Fruit fly (Drosophila melanogaster) whole organism, embryonic: ENCODE measurements around the gene Jhbp13.
"Not testable (repeated sequence)": the region's sequence is repeated elsewhere in the genome, so short reads cannot be mapped to it uniquely, and the experiment has no call there.

Experiments used
- Bgb ChIP-seq: fragments of 200-800 bp; sonication (Bioruptor generic); IDR thresholded peaks from 2 replicates; pipeline ENCODE4 v1.3.6; 2022; ENCODE audit warnings: missing biosample characterization, missing genetic modification characterization; ENCODE audit not compliant: partially characterized antibody
- CG15269 ChIP-seq: fragments of 200-800 bp; sonication (Bioruptor generic); optimal IDR thresholded peaks from 2 replicates; lab custom pipeline; 2018; ENCODE audit warnings: missing biosample characterization, mild to moderate bottlenecking, missing genetic modification characterization, moderate library complexity
- CG15479 ChIP-seq: fragments of 200-800 bp; sonication (Bioruptor generic); optimal IDR thresholded peaks from 3 replicates; lab custom pipeline; 2019; ENCODE audit warnings: missing biosample characterization, mild to moderate bottlenecking, missing genetic modification characterization, moderate library complexity
- CG15696 ChIP-seq: fragments of 200-800 bp; sonication (Bioruptor generic); optimal IDR thresholded peaks from 2 replicates; lab custom pipeline; 2019; ENCODE audit warnings: missing biosample characterization, mild to moderate bottlenecking, missing genetic modification characterization, moderate library complexity
- CG3847 ChIP-seq: fragments of 200-800 bp; sonication (Bioruptor generic); IDR thresholded peaks from 2 replicates; pipeline ENCODE4 v1.3.6; 2022; ENCODE audit warnings: missing biosample characterization, missing genetic modification characterization
- CG4707 ChIP-seq: fragments of 200-800 bp; sonication (Bioruptor generic); optimal IDR thresholded peaks from 2 replicates; lab custom pipeline; 2018; ENCODE audit warnings: missing biosample characterization, mild to moderate bottlenecking, missing genetic modification characterization, moderate library complexity
- CG7963 ChIP-seq: fragments of 200-800 bp; sonication (Bioruptor generic); IDR thresholded peaks from 3 replicates; pipeline ENCODE4 v1.3.6; 2022; ENCODE audit warnings: missing biosample characterization, missing genetic modification characterization; ENCODE audit not compliant: partially characterized antibody
- Dip2 ChIP-seq: fragments of 200-800 bp; sonication (Bioruptor generic); IDR thresholded peaks from 2 replicates; pipeline ENCODE4 v1.3.6; 2022; ENCODE audit warnings: missing biosample characterization, missing genetic modification characterization
- Drgx ChIP-seq: fragments of 200-800 bp; sonication (Bioruptor generic); IDR thresholded peaks from 2 replicates; pipeline ENCODE4 v1.3.6; 2022; ENCODE audit warnings: missing biosample characterization, missing genetic modification characterization
- Gsc ChIP-seq: fragments of 200-800 bp; sonication (Bioruptor generic); IDR thresholded peaks from 2 replicates; pipeline ENCODE4 v1.3.6; 2022; ENCODE audit warnings: missing biosample characterization, missing genetic modification characterization
- HLH3B ChIP-seq: fragments of 200-800 bp; sonication (Bioruptor generic); IDR thresholded peaks from 2 replicates; pipeline ENCODE4 v1.3.6; 2022; ENCODE audit warnings: missing biosample characterization, missing genetic modification characterization
- Hey ChIP-seq: fragments of 200-800 bp; sonication (Bioruptor generic); optimal IDR thresholded peaks from 3 replicates; lab custom pipeline; 2018; ENCODE audit warnings: missing biosample characterization, mild to moderate bottlenecking, missing genetic modification characterization
- Hmr ChIP-seq: fragments of 200-800 bp; sonication (Bioruptor generic); optimal IDR thresholded peaks from 3 replicates; lab custom pipeline; 2017; ENCODE audit warnings: mild to moderate bottlenecking, missing biosample characterization, missing genetic modification reagents, missing genetic modification characterization
- Med ChIP-seq: fragments of 200-800 bp; sonication (Bioruptor generic); peaks from one replicate; lab custom pipeline; 2016; ENCODE audit warnings: missing biosample characterization, missing genetic modification characterization, mild to moderate bottlenecking, inconsistent platforms, moderate library complexity
- Opbp ChIP-seq: fragments of 200-800 bp; sonication (Bioruptor generic); IDR thresholded peaks from 3 replicates; pipeline ENCODE4 v1.3.6; 2022; ENCODE audit warnings: missing biosample characterization, missing genetic modification characterization; ENCODE audit not compliant: partially characterized antibody
- Rfx ChIP-seq: fragments of 200-800 bp; sonication (Bioruptor generic); IDR thresholded peaks from 2 replicates; pipeline ENCODE4 v1.3.6; 2022; ENCODE audit warnings: missing biosample characterization, missing genetic modification characterization
- Rx ChIP-seq: fragments of 200-800 bp; sonication (Bioruptor generic); IDR thresholded peaks from 2 replicates; pipeline ENCODE4 v1.3.6; 2022; ENCODE audit warnings: missing biosample characterization, missing genetic modification characterization
- Usf ChIP-seq: fragments of 200-800 bp; sonication (Bioruptor generic); optimal IDR thresholded peaks from 2 replicates; lab custom pipeline; 2017; ENCODE audit warnings: missing genotype, missing biosample characterization, missing genetic modification characterization
- Xrp1 ChIP-seq: fragments of 200-800 bp; sonication (Bioruptor generic); IDR thresholded peaks from 2 replicates; pipeline ENCODE4 v1.3.6; 2022; ENCODE audit warnings: missing biosample characterization, missing genetic modification characterization
- ash1 ChIP-seq: fragments of 200-800 bp; sonication (Bioruptor generic); optimal IDR thresholded peaks from 2 replicates; lab custom pipeline; 2018; ENCODE audit warnings: missing biosample characterization, mild to moderate bottlenecking, missing genetic modification characterization
- cato ChIP-seq: fragments of 200-800 bp; sonication (Bioruptor generic); optimal IDR thresholded peaks from 2 replicates; lab custom pipeline; 2016; ENCODE audit warnings: missing biosample characterization, missing genetic modification characterization, borderline replicate concordance
- ci ChIP-seq: fragments of 200-800 bp; sonication (Bioruptor generic); IDR thresholded peaks from 3 replicates; pipeline ENCODE4 v1.3.6; 2022; ENCODE audit warnings: missing biosample characterization, missing genetic modification characterization
- exex ChIP-seq: fragments of 200-800 bp; sonication (Bioruptor generic); optimal IDR thresholded peaks from 4 replicates; lab custom pipeline; 2018; ENCODE audit warnings: missing biosample characterization, mild to moderate bottlenecking, missing genetic modification characterization, moderate library complexity
- grn ChIP-seq: fragments of 200-800 bp; sonication (Bioruptor generic); optimal IDR thresholded peaks from 3 replicates; lab custom pipeline; 2017; ENCODE audit warnings: missing biosample characterization, missing genetic modification characterization
- insv ChIP-seq, 2 experiments: fragments of 200-800 bp; sonication (Bioruptor generic); optimal IDR thresholded peaks; 3 replicates each; lab custom pipeline; 2016 to 2018; ENCODE audit warnings: missing biosample characterization in 2 of 2, missing genetic modification characterization in 2 of 2
- ken ChIP-seq: fragments of 200-800 bp; sonication (Bioruptor generic); IDR thresholded peaks from 3 replicates; pipeline ENCODE4 v1.3.6; 2022; ENCODE audit warnings: missing biosample characterization, missing genetic modification characterization
- kni ChIP-seq: fragments of 200-800 bp; sonication (Bioruptor generic); optimal IDR thresholded peaks from 3 replicates; lab custom pipeline; 2017; ENCODE audit warnings: mild to moderate bottlenecking, missing biosample characterization, missing genetic modification reagents, missing genetic modification characterization
- knrl ChIP-seq: fragments of 200-800 bp; sonication (Bioruptor generic); IDR thresholded peaks from 3 replicates; pipeline ENCODE4 v1.3.6; 2022; ENCODE audit warnings: missing biosample characterization, missing genetic modification characterization; ENCODE audit not compliant: partially characterized antibody
- lbe ChIP-seq: fragments of 200-800 bp; sonication (Bioruptor generic); optimal IDR thresholded peaks from 2 replicates; lab custom pipeline; 2016; ENCODE audit warnings: missing biosample characterization, mild to moderate bottlenecking, missing genetic modification characterization
- lilli ChIP-seq: fragments of 200-800 bp; sonication (Bioruptor generic); optimal IDR thresholded peaks from 3 replicates; lab custom pipeline; 2016; ENCODE audit warnings: missing biosample characterization, missing genetic modification characterization
- maf-S ChIP-seq: fragments of 200-800 bp; sonication (Bioruptor generic); optimal IDR thresholded peaks from 2 replicates; lab custom pipeline; 2016; ENCODE audit warnings: missing biosample characterization, missing genetic modification characterization
- prd ChIP-seq, 3 experiments: fragments of >200 bp in 2 of 3; fragments of 200-800 bp in 1 of 3; sonication (Bioruptor generic) in 1 of 3; optimal IDR thresholded peaks in 2 of 3; IDR thresholded peaks in 1 of 3; 2 replicates in 2 of 3; 3 replicates in 1 of 3; pipeline versions ENCODE4 v1.3.6 to Lab custom; 2017 to 2022; ENCODE audit warnings: missing biosample characterization in 1 of 3, missing genetic modification characterization in 1 of 3
- pros ChIP-seq: fragments of 200-800 bp; sonication (Bioruptor generic); optimal IDR thresholded peaks from 3 replicates; lab custom pipeline; 2019; ENCODE audit warnings: missing biosample characterization, mild to moderate bottlenecking, missing genetic modification characterization, moderate library complexity
- ro ChIP-seq: fragments of 200-800 bp; sonication (Bioruptor generic); IDR thresholded peaks from 2 replicates; pipeline ENCODE4 v1.3.6; 2022; ENCODE audit warnings: missing biosample characterization, missing genetic modification characterization
- sc ChIP-seq, 3 experiments: fragments of >200 bp in 2 of 3; fragments of 200-800 bp in 1 of 3; sonication (Bioruptor generic) in 1 of 3; optimal IDR thresholded peaks; 2 replicates in 2 of 3; 3 replicates in 1 of 3; lab custom pipeline; 2017; ENCODE audit warnings: mild to moderate bottlenecking in 1 of 3, missing biosample characterization in 1 of 3, missing genetic modification characterization in 1 of 3, missing genetic modification reagents in 1 of 3
- sens ChIP-seq: fragments of 200-800 bp; sonication (Bioruptor generic); peaks from one replicate; lab custom pipeline; 2016; ENCODE audit warnings: missing biosample characterization, missing genetic modification characterization
- ssp ChIP-seq: fragments of 200-800 bp; sonication (Bioruptor generic); IDR thresholded peaks from 2 replicates; pipeline ENCODE4 v1.3.6; 2022; ENCODE audit warnings: missing biosample characterization, missing genetic modification characterization
- sug ChIP-seq: fragments of 200-800 bp; optimal IDR thresholded peaks from 2 replicates; lab custom pipeline; 2019; ENCODE audit warnings: missing biosample characterization, mild to moderate bottlenecking, missing genetic modification characterization, moderate library complexity
- z ChIP-seq: fragments of 200-800 bp; sonication (Bioruptor generic); IDR thresholded peaks from 3 replicates; pipeline ENCODE4 v1.3.6; 2022; ENCODE audit warnings: missing biosample characterization, missing genetic modification characterization
- zfh1 ChIP-seq: fragments of 200-800 bp; sonication (Bioruptor generic); IDR thresholded peaks from 3 replicates; pipeline ENCODE4 v1.3.6; 2022; ENCODE audit warnings: missing biosample characterization, missing genetic modification characterization

Gene Jhbp13

dm6 chr2L:13206077-13206668 is 33.6 kb upstream of the Jhbp13 start (continued):
- no peak for TF ChIP-seq Rx (GFP tag; lab: Robert Waterston, UW)
- TF ChIP-seq sc (optimal IDR thresholded peaks at IDR 0.05; lab: Kevin White, UChicago): no peak
- TF ChIP-seq sc (GFP tag; optimal IDR thresholded peaks at IDR 0.05; lab: Kevin White, UChicago): no peak
- peak; percentile 98 for TF ChIP-seq sug
- peak; percentile 63 for TF ChIP-seq sens (GFP tag; lab: Kevin White, UChicago)
- peak; percentile 23 for TF ChIP-seq Hmr
- no peak for TF ChIP-seq CG15269 (tag; lab: Kevin White, UChicago)
- TF ChIP-seq Rfx (GFP tag; lab: Robert Waterston, UW): 0 out of 2 replicates have a peak, but pooled peaks have one; percentile 23

- TF ChIP-seq ro (GFP tag; lab: Robert Waterston, UW): no peak
- 0 out of 3 replicates have a peak, but pooled peaks have one; percentile 18 for TF ChIP-seq CG7963 (GFP tag; lab: Robert Waterston, UW)
- TF ChIP-seq maf-S (GFP tag; lab: Kevin White, UChicago): no peak
- TF ChIP-seq Med (GFP tag; lab: Kevin White, UChicago): peak; percentile 6
- TF ChIP-seq Rx (GFP tag; lab: Robert Waterston, UW): no peak
- no peak for TF ChIP-seq Usf
- no peak for TF ChIP-seq HLH3B (GFP tag; lab: Robert Waterston, UW)
- no peak for TF ChIP-seq lbe
- TF ChIP-seq cato (GFP tag; lab: Kevin White, UChicago): no peak
- 0 out of 2 replicates have a peak, but pooled peaks have one; percentile 23 for TF ChIP-seq Drgx (GFP tag; lab: Robert Waterston, UW)
- no peak for TF ChIP-seq Gsc (GFP tag; lab: Robert Waterston, UW)
- TF ChIP-seq ash1 (GFP tag; lab: Kevin White, UChicago): no peak
- TF ChIP-seq Dip2 (GFP tag; lab: Robert Waterston, UW): no peak
- TF ChIP-seq Hey (tag; lab: Kevin White, UChicago): no peak
- no peak for TF ChIP-seq ssp (GFP tag; lab: Robert Waterston, UW)
- no peak for TF ChIP-seq CG4707
- peak; percentile 19 for TF ChIP-seq exex
- TF ChIP-seq z (GFP tag; lab: Robert Waterston, UW): no peak
- TF ChIP-seq CG3847 (GFP tag; lab: Robert Waterston, UW): no peak
These were observed 32.8 kb upstream of the Jhbp13 start for dm6 chr2L:13206857-13207463.

dm6 chr2L:13211764-13212265 is 28.0 kb upstream of the Jhbp13 start, which contains the start of gene CG15482:
CG15482 (minus strand) TSS chr2L:13211814.
- TF ChIP-seq sens (GFP tag; lab: Kevin White, UChicago) (peak; percentile 70), pros (peak; percentile 87), ci (GFP tag; lab: Robert Waterston, UW) (0 out of 3 replicates have a peak, but pooled peaks have one; percentile 37), lilli (GFP tag; lab: Kevin White, UChicago) (peak; percentile 4), Xrp1 (peak; percentile 31; the same call in 1 of the 2 replicates), ken (GFP tag; lab: Robert Waterston, UW) (0 out of 3 replicates have a peak, but pooled peaks have one; percentile 28), CG15696 (tag; lab: Kevin White, UChicago) (peak; percentile 33), Bgb (GFP tag; lab: Robert Waterston, UW) (peak; percentile 19; the same call in 1 of the 2 replicates), grn (GFP tag; lab: Kevin White, UChicago) (peak; percentile 33), knrl (peak; percentile 23; the same call in 1 of the 3 replicates), Med (GFP tag; lab: Kevin White, UChicago) (peak; percentile 70), prd (GFP tag; IDR thresholded peaks at IDR 0.05; lab: Robert Waterston, UW) (peak; percentile 23; the same call in 1 of the 3 replicates), kni (GFP tag; lab: Kevin White, UChicago) (peak; percentile 2), CG15479 (peak; percentile 41), insv (GFP tag; optimal IDR thresholded peaks at IDR 0.05; lab: Kevin White, UChicago) (peak in 1 of 2 experiments; percentile 33), Opbp (0 out of 3 replicates have a peak, but pooled peaks have one; percentile 9), zfh1 (GFP tag; lab: Robert Waterston, UW) (peak; percentile 33; the same call in 1 of the 3 replicates)
- not testable (repeated sequence) for TF ChIP-seq prd (optimal IDR thresholded peaks at IDR 0.05; lab: Kevin White, UChicago)
